Worm (Caenorhabditis elegans): ENCODE data around the gene ufl-1.

Gene ufl-1

DNA sequence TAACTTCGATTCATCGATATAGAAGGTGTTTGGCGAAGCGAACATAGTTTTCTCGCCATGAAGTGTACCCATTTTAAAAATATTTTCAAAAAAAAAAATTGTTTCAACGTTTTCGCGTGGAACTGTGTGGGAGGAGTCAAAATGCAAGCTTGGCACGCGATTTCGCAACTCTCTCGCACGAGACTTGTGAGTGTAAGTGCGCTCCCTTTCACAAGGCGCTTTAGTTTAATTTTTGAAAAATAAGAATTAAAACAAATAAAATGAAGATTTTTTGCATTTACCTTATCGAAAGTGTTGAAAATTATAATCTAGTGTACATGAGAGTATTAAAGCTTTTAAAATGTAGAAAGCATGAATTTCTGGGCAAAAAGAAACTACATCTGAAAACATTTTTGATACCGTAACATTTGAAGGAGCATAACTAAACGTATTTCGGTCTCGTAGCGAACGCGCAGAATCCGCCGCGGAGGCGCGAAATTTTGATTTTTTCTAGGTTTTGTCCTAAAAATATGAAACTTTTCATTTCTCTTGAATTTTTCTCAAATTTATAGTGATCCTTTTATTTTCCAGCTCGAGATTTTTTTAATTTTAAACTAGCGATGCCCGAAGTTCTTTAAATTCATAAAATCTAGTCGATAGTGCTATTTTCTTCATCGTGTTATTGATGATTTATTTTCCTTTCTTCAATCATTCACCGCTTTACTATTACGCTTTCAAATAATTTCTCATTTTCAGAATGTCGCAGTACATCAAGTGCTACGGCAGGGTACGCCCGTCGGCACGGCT is 3.0 kb upstream of the ufl-1 start, which contains the start of the genes cogc-2 and klp-18 (continued):
- TF ChIP-seq egl-44 (GFP tag; IDR thresholded peaks at IDR 0.05) (no peak), F39B2.1 (GFP tag; IDR thresholded peaks at IDR 0.05) (no peak), Y67H2A.10 (GFP tag; conservative IDR thresholded peaks at IDR 0.05) (no peak), C06A6.2 (GFP tag; conservative IDR thresholded peaks at IDR 0.05) (0 out of 2 replicates have a peak, but pooled peaks have one; percentile 47), ceh-27 (GFP tag; optimal IDR thresholded peaks at IDR 0.05) (peak; percentile 52), F10E7.11 (tag; optimal IDR thresholded peaks at IDR 0.05) (no peak), aptf-2 (GFP tag; conservative IDR thresholded peaks at IDR 0.05) (no peak), D2030.7 (GFP tag; IDR thresholded peaks at IDR 0.05) (peak; percentile 98), ets-4 (GFP tag; optimal IDR thresholded peaks at IDR 0.05) (no peak), zfh-2 (GFP tag; conservative IDR thresholded peaks at IDR 0.05) (no peak), tbp1 (GFP tag; optimal IDR thresholded peaks at IDR 0.05) (peak; percentile 62), ceh-91 (GFP tag; IDR thresholded peaks at IDR 0.05) (peak; percentile 99), F55B11.4 (tag; optimal IDR thresholded peaks at IDR 0.05; ENCODE audit: borderline replicate concordance, insufficient read depth) (no peak), B0035.1 (tag; optimal IDR thresholded peaks at IDR 0.05) (no peak), T26A5.8 (tag; optimal IDR thresholded peaks at IDR 0.05) (no peak), dox-1 (GFP tag; IDR thresholded peaks at IDR 0.05) (peak; percentile 90), athp-1 (tag; optimal IDR thresholded peaks at IDR 0.05) (peak; percentile 78), hlh-12 (tag; optimal IDR thresholded peaks at IDR 0.05) (no peak), K12H6.12 (tag; optimal IDR thresholded peaks at IDR 0.05) (peak; percentile 20), rec-8 (tag; optimal IDR thresholded peaks at IDR 0.05) (no peak), ceh-40 (GFP tag; IDR thresholded peaks at IDR 0.05) (no peak), mxl-1 (tag; optimal IDR thresholded peaks at IDR 0.05) (no peak), dpff-1 (tag; optimal IDR thresholded peaks at IDR 0.05) (no peak), ztf-6 (GFP tag; IDR thresholded peaks at IDR 0.05) (no peak), madf-3 (GFP tag; IDR thresholded peaks at IDR 0.05) (peak; percentile 94), atf-7 (tag; optimal IDR thresholded peaks at IDR 0.05) (no peak), ccch-3 (GFP tag; optimal IDR thresholded peaks at IDR 0.05) (no peak), lin-35 (GFP tag; optimal IDR thresholded peaks at IDR 0.05) (peak in 2 of 3 experiments; percentile 71 to 84), die-1 (tag; optimal IDR thresholded peaks at IDR 0.05) (no peak), ztf-22 (GFP tag; optimal IDR thresholded peaks at IDR 0.05) (no peak), lin-40 (tag; optimal IDR thresholded peaks at IDR 0.05) (peak; percentile 62), T07F8.4 (tag; optimal IDR thresholded peaks at IDR 0.05) (no peak), ztf-28 (GFP tag; IDR thresholded peaks at IDR 0.05) (peak; percentile 77), lsy-27 (tag; optimal IDR thresholded peaks at IDR 0.05; ENCODE audit: borderline replicate concordance, insufficient read depth) (no peak), F23B12.7 (tag; optimal IDR thresholded peaks at IDR 0.05; ENCODE audit: insufficient read depth) (peak; percentile 72), pha-4 (tag; optimal IDR thresholded peaks at IDR 0.05) (peak; percentile 67), hrde-1 (tag; optimal IDR thresholded peaks at IDR 0.05; ENCODE audit: borderline replicate concordance) (peak; percentile 82), lir-1 (GFP tag; conservative IDR thresholded peaks at IDR 0.05) (peak; percentile 75), aptf-3 (GFP tag; IDR thresholded peaks at IDR 0.05) (no peak), dpl-1 (GFP tag; optimal IDR thresholded peaks at IDR 0.05) (peak; percentile 84), unc-62 (GFP tag; optimal IDR thresholded peaks at IDR 0.05) (no peak), cebp-1 (GFP tag; IDR thresholded peaks at IDR 0.05) (peak; percentile 91), cebp-1 (tag; optimal IDR thresholded peaks at IDR 0.05) (peak; percentile 98), cebp-2 (GFP tag; IDR thresholded peaks at IDR 0.05) (no peak), F57A8.1 (GFP tag; optimal IDR thresholded peaks at IDR 0.05) (no peak), pbrm-1 (GFP tag; IDR thresholded peaks at IDR 0.05) (peak; percentile 58; the same call in 1 of the 2 replicates), K11D2.4 (GFP tag; IDR thresholded peaks at IDR 0.05) (peak; percentile 49; the same call in 1 of the 2 replicates)

Data from whole organism, young adult.